Fruit fly (Drosophila melanogaster): ENCODE results near the gene comm3.

The comm3 gene

dm6 chr3L:15679420-15679819, 31.9 kb upstream of the comm3 start, which contains the start of gene CG7304:
CG7304 (plus strand) TSS chr3L:15679720.
- TF ChIP-seq EcR (GFP tag; optimal IDR thresholded peaks at IDR 0.05) (no peak), pan (optimal IDR thresholded peaks at IDR 0.05) (no peak), psq (optimal IDR thresholded peaks at IDR 0.05) (no peak), CG8478 (optimal IDR thresholded peaks at IDR 0.05) (no peak), Dll (optimal IDR thresholded peaks at IDR 0.05) (no peak), usp (GFP tag; optimal IDR thresholded peaks at IDR 0.05) (no peak)

DNA sequence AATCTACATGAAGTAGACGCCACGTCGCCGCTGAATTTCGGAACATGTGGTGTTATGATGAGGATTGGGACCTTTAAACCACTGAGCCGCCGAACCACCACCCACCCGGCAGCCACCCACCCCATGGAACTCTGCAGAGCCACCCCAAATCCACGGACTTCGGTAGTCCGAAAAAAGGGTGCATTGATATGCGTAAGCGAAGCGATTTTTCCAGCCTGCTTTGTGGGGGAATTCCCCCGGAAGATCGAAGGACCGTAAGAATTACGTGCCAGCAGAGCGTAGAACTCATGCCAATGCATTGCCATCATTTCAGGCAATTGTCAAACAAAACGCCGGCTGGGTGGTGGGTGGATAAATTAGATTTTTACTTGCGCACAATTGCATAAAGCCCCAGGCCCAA, 30.7 kb upstream of the comm3 start:
- no peak for TF ChIP-seq CG8478 (optimal IDR thresholded peaks at IDR 0.05)
- TF ChIP-seq EcR (GFP tag; optimal IDR thresholded peaks at IDR 0.05) = no peak
- no peak for TF ChIP-seq psq (optimal IDR thresholded peaks at IDR 0.05)
- no peak for TF ChIP-seq pan (optimal IDR thresholded peaks at IDR 0.05)
- no peak for TF ChIP-seq usp (GFP tag; optimal IDR thresholded peaks at IDR 0.05)
- no peak for TF ChIP-seq Dll (optimal IDR thresholded peaks at IDR 0.05)

DNA sequence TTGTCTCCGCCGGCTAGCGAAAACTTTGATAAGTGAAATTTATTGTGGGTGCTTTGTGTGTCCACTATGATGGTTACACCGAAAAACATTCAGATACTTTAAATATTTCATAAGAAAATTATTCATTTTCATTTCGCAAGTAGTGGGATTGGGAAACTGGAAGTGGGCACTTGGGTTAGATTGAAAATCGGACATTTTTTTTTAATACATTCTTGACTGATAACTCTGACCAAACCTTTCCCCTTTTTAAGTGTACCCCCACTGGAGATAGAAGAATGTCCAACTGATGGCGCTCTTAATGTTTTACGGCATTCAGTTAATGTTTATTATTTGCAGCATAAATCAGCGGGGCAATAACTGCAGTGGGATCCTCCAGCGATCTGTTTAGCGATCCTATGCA, 30.1 kb upstream of the comm3 start:
- TF ChIP-seq Dll (optimal IDR thresholded peaks at IDR 0.05) (no peak), usp (GFP tag; optimal IDR thresholded peaks at IDR 0.05) (no peak), psq (optimal IDR thresholded peaks at IDR 0.05) (no peak), EcR (GFP tag; optimal IDR thresholded peaks at IDR 0.05) (no peak), CG8478 (optimal IDR thresholded peaks at IDR 0.05) (no peak), pan (optimal IDR thresholded peaks at IDR 0.05) (no peak)

DNA sequence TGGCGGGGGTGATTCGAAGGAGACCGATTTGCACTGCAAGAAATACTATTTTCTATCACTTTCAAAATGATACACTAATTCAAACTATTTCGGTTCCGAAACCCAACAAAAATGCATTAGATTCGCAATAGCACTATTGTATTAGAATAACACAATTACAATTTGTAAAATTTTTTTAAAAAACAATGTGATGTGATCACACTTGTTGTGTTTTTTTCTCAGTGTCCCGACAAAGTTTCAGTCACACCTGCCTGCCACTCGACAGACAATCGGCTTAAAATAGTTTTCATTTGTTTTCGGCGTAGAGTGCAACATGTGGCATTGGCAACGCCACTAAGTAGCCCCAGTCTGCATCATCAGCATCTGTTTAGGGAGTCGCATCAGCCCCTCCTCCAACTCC, 27.5 kb upstream of the comm3 start:
- TF ChIP-seq Dll (optimal IDR thresholded peaks at IDR 0.05) = no peak
- no peak for TF ChIP-seq psq (optimal IDR thresholded peaks at IDR 0.05)
- TF ChIP-seq CG8478 (optimal IDR thresholded peaks at IDR 0.05) = no peak
- no peak for TF ChIP-seq usp (GFP tag; optimal IDR thresholded peaks at IDR 0.05)
- no peak for TF ChIP-seq pan (optimal IDR thresholded peaks at IDR 0.05)
- no peak for TF ChIP-seq EcR (GFP tag; optimal IDR thresholded peaks at IDR 0.05)

- TF ChIP-seq EcR (GFP tag; optimal IDR thresholded peaks at IDR 0.05) (no peak), Dll (optimal IDR thresholded peaks at IDR 0.05) (no peak), CG8478 (optimal IDR thresholded peaks at IDR 0.05) (no peak), psq (optimal IDR thresholded peaks at IDR 0.05) (no peak), usp (GFP tag; optimal IDR thresholded peaks at IDR 0.05) (no peak), pan (optimal IDR thresholded peaks at IDR 0.05) (no peak)
Observed at dm6 chr3L:15672800-15673199, 25.2 kb upstream of the comm3 start.

dm6 chr3L:15670455-15670854, 22.9 kb upstream of the comm3 start:
- TF ChIP-seq Dll (optimal IDR thresholded peaks at IDR 0.05) (no peak), CG8478 (optimal IDR thresholded peaks at IDR 0.05) (no peak), usp (GFP tag; optimal IDR thresholded peaks at IDR 0.05) (no peak), EcR (GFP tag; optimal IDR thresholded peaks at IDR 0.05) (no peak), pan (optimal IDR thresholded peaks at IDR 0.05) (no peak), psq (optimal IDR thresholded peaks at IDR 0.05) (no peak)

dm6 chr3L:15669939-15670338, 22.4 kb upstream of the comm3 start:
- TF ChIP-seq psq (optimal IDR thresholded peaks at IDR 0.05) = no peak
- TF ChIP-seq pan (optimal IDR thresholded peaks at IDR 0.05) = no peak
- no peak for TF ChIP-seq CG8478 (optimal IDR thresholded peaks at IDR 0.05)
- TF ChIP-seq Dll (optimal IDR thresholded peaks at IDR 0.05) = no peak

DNA sequence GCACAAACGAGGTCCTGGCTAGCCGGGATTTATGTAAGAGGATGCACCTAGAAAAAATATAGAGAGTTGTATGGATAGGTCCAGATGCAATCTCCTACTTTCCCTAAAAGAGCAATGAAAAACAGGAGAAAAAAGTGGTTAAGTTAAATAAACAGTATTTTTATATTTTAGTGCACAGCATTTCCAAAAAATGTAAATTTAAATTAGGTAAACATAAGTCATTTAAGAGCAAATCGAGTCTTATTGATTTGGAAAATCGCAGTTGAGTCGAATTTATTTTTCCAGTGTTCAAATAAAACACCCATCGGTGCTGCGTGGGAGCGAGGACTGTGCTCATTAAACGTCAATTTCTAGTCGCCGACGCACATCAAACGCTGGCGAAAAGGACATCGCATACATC, 18.2 kb upstream of the comm3 start:
- TF ChIP-seq pan (optimal IDR thresholded peaks at IDR 0.05) (no peak), usp (GFP tag; optimal IDR thresholded peaks at IDR 0.05) (no peak), CG8478 (optimal IDR thresholded peaks at IDR 0.05) (no peak), psq (optimal IDR thresholded peaks at IDR 0.05) (no peak), Dll (optimal IDR thresholded peaks at IDR 0.05) (no peak), EcR (GFP tag; optimal IDR thresholded peaks at IDR 0.05) (no peak)

dm6 chr3L:15664199-15664794, 16.7 kb upstream of the comm3 start:
- no peak for TF ChIP-seq usp (GFP tag; optimal IDR thresholded peaks at IDR 0.05)
- TF ChIP-seq Dll (optimal IDR thresholded peaks at IDR 0.05) = no peak
- TF ChIP-seq pan (optimal IDR thresholded peaks at IDR 0.05) = no peak

dm6 chr3L:15662510-15662909, 14.9 kb upstream of the comm3 start:
- TF ChIP-seq Dll (optimal IDR thresholded peaks at IDR 0.05) (no peak), psq (optimal IDR thresholded peaks at IDR 0.05) (no peak), EcR (GFP tag; optimal IDR thresholded peaks at IDR 0.05) (no peak), pan (optimal IDR thresholded peaks at IDR 0.05) (no peak), usp (GFP tag; optimal IDR thresholded peaks at IDR 0.05) (no peak), CG8478 (optimal IDR thresholded peaks at IDR 0.05) (no peak)

- no peak for TF ChIP-seq psq (optimal IDR thresholded peaks at IDR 0.05)
- no peak for TF ChIP-seq Dll (optimal IDR thresholded peaks at IDR 0.05)
- no peak for TF ChIP-seq usp (GFP tag; optimal IDR thresholded peaks at IDR 0.05)
- no peak for TF ChIP-seq pan (optimal IDR thresholded peaks at IDR 0.05)
- TF ChIP-seq CG8478 (optimal IDR thresholded peaks at IDR 0.05) = no peak
- no peak for TF ChIP-seq EcR (GFP tag; optimal IDR thresholded peaks at IDR 0.05)
Observed at dm6 chr3L:15661567-15661966, 14.0 kb upstream of the comm3 start, which contains the start of gene CG43082. CG43082 (plus strand) TSS chr3L:15661867.

dm6 chr3L:15660915-15661314, 13.4 kb upstream of the comm3 start, which contains the start of the genes Eig71Ej and Eig71Ek:
Eig71Ej (minus strand) TSS chr3L:15661015.
Eig71Ek (plus strand) TSS chr3L:15661248.
- TF ChIP-seq pan (optimal IDR thresholded peaks at IDR 0.05) (no peak), CG8478 (optimal IDR thresholded peaks at IDR 0.05) (no peak), psq (optimal IDR thresholded peaks at IDR 0.05) (no peak), EcR (GFP tag; optimal IDR thresholded peaks at IDR 0.05) (no peak), usp (GFP tag; optimal IDR thresholded peaks at IDR 0.05) (no peak), Dll (optimal IDR thresholded peaks at IDR 0.05) (no peak)

DNA sequence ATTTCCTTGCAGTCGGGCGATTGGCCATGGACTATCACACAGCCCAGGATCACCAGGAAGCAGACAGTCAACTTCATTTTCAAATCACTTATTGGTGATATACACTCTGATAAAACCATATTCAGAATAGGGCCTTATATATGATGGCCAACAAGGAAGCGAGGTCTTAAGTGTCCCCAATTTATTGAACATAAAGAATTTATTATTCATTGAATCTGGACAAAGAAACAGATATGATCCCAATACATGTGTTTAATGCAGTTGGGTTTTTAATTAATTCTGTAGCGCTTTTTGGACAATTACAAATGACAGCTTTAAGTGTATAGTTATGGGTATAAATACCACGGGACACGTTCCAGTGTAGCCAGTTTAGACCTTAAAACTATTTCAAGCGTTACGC, 11.8 kb upstream of the comm3 start, which contains the start of the genes Eig71Eh and Eig71Ei:
Gene Eig71Eh (minus strand): TSS at position 101 of the 400 bp plus-strand sequence.
Gene Eig71Ei (plus strand): TSS at position 367 of the 400 bp plus-strand sequence.
- TF ChIP-seq EcR (GFP tag; optimal IDR thresholded peaks at IDR 0.05) (no peak), usp (GFP tag; optimal IDR thresholded peaks at IDR 0.05) (no peak), pan (optimal IDR thresholded peaks at IDR 0.05) (no peak), Dll (optimal IDR thresholded peaks at IDR 0.05) (no peak), CG8478 (optimal IDR thresholded peaks at IDR 0.05) (no peak), psq (optimal IDR thresholded peaks at IDR 0.05) (no peak)

Measured in whole organism.